Fruit fly (Drosophila melanogaster): ENCODE data around the gene CG14252.

DNA sequence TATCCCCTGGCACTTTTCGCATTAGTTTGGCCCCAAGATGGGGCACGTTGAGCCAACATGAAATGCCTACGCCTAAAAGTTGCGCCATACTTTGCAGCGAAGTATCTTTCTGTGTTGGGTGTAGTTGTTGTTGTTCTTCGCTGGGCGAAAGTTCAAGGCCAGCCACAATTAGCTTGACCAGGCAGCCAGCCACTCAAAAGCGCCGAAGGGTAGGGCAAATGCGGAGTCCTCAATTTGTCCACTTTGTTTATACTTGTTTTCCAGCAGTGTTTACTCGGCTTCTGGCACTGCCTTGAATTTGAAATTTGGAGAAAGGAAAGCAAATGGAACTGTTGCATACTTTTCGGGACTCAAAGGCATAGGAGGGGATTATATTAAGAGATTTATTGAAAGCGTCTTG, 11.8 kb downstream of the CG14252 start:
- TF ChIP-seq ovo (GFP tag; optimal IDR thresholded peaks at IDR 0.05) (no peak), toe (GFP tag; optimal IDR thresholded peaks at IDR 0.05) (no peak), CG5204 (GFP tag; optimal IDR thresholded peaks at IDR 0.05) (no peak), CG12768 (GFP tag; optimal IDR thresholded peaks at IDR 0.05) (no peak), Clk (GFP tag; optimal IDR thresholded peaks at IDR 0.05) (no peak), Mnt (GFP tag; optimal IDR thresholded peaks at IDR 0.05) (no peak)

Data from whole organism, adult.